Fruit fly (Drosophila melanogaster): ENCODE results near the gene RpS27.

- TF ChIP-seq EcR (GFP tag; optimal IDR thresholded peaks at IDR 0.05) (no peak), psq (optimal IDR thresholded peaks at IDR 0.05) (no peak), pan (optimal IDR thresholded peaks at IDR 0.05) (no peak), usp (GFP tag; optimal IDR thresholded peaks at IDR 0.05) (no peak), CG8478 (optimal IDR thresholded peaks at IDR 0.05) (no peak)
Observed at dm6 chr3R:25219018-25219417, 28.3 kb downstream of the RpS27 start, which contains the start of gene CG31103.

All from whole organism.